Fruit fly (Drosophila melanogaster) whole organism, pupa: ENCODE data around the gene CG2310.

Experiments used
- CG12605 ChIP-seq: fragments of 200-800 bp; sonication (Bioruptor generic); IDR thresholded peaks from 2 replicates; pipeline ENCODE4 v1.3.6; 2022; ENCODE audit warnings: missing biosample characterization, missing genetic modification characterization
- CG15710 ChIP-seq: fragments of 200-800 bp; sonication (Bioruptor generic); optimal IDR thresholded peaks from 2 replicates; lab custom pipeline; 2018; ENCODE audit warnings: missing biosample characterization, mild to moderate bottlenecking, missing genetic modification characterization, moderate library complexity
- EcR ChIP-seq: fragments of 200-800 bp; sonication (Bioruptor generic); optimal IDR thresholded peaks from 3 replicates; lab custom pipeline; 2019; ENCODE audit warnings: missing biosample characterization, missing genetic modification characterization, mild to moderate bottlenecking, moderate library complexity, missing genetic modification reagents
- Ets98B ChIP-seq: fragments of 200-800 bp; sonication (Bioruptor generic); IDR thresholded peaks from 2 replicates; pipeline ENCODE4 v1.3.6; 2022; ENCODE audit warnings: missing biosample characterization, missing genetic modification characterization
- Pif1A ChIP-seq: fragments of 200-800 bp; sonication (Bioruptor generic); optimal IDR thresholded peaks from 3 replicates; lab custom pipeline; 2016; ENCODE audit warnings: missing biosample characterization, missing genetic modification characterization
- Pif1B ChIP-seq: fragments of 200-800 bp; sonication (Bioruptor generic); optimal IDR thresholded peaks from 3 replicates; lab custom pipeline; 2016; ENCODE audit warnings: missing biosample characterization, missing genetic modification characterization
- gl ChIP-seq: fragments of 200-800 bp; sonication (Bioruptor generic); optimal IDR thresholded peaks from 2 replicates; lab custom pipeline; 2018; ENCODE audit warnings: missing biosample characterization, mild to moderate bottlenecking, missing genetic modification characterization

- TF ChIP-seq Pif1A (no peak), CG12605 (no peak), CG15710 (no peak), Ets98B (GFP tag; lab: Robert Waterston, UW) (no peak), Pif1B (no peak), EcR (GFP tag; lab: Kevin White, UChicago) (no peak), gl (tag; lab: Kevin White, UChicago) (no peak)
These were observed 26.9 kb upstream of the CG2310 start for dm6 chr3R:29520215-29520614.
